Fruit fly (Drosophila melanogaster) whole organism, embryonic: ENCODE results near the gene Dh44.

ENCODE experiments used
- ATbp ChIP-seq: fragments of 200-800 bp; sonication (Bioruptor generic); optimal IDR thresholded peaks from 2 replicates; lab custom pipeline; 2017; ENCODE audit warnings: missing biosample characterization, mild to moderate bottlenecking, missing genetic modification characterization, missing genetic modification reagents
- Atf6 ChIP-seq: fragments of 200-800 bp; sonication (Bioruptor generic); IDR thresholded peaks from 2 replicates; pipeline ENCODE4 v1.3.6; 2022; ENCODE audit warnings: missing biosample characterization, missing genetic modification characterization
- CG10431 ChIP-seq: fragments of 200-800 bp; sonication (Bioruptor generic); optimal IDR thresholded peaks from 3 replicates; lab custom pipeline; 2018; ENCODE audit warnings: missing biosample characterization, mild to moderate bottlenecking, missing genetic modification characterization
- CG10565 ChIP-seq: fragments of 200-800 bp; sonication (Bioruptor generic); optimal IDR thresholded peaks from 3 replicates; lab custom pipeline; 2016; ENCODE audit warnings: missing biosample characterization, mild to moderate bottlenecking, missing genetic modification characterization
- CG11085 ChIP-seq: fragments of 200-800 bp; sonication (Bioruptor generic); IDR thresholded peaks from 2 replicates; pipeline ENCODE4 v1.3.6; 2022; ENCODE audit warnings: missing biosample characterization, missing genetic modification characterization
- CG11723 ChIP-seq: fragments of 200-800 bp; sonication (Bioruptor generic); optimal IDR thresholded peaks from 2 replicates; lab custom pipeline; 2017; ENCODE audit warnings: missing biosample characterization, mild to moderate bottlenecking, missing genetic modification characterization
- CG12236 ChIP-seq: fragments of 200-800 bp; sonication (Bioruptor generic); optimal IDR thresholded peaks from 2 replicates; lab custom pipeline; 2016; ENCODE audit warnings: missing biosample characterization, missing genetic modification characterization
- CG12744 ChIP-seq: fragments of 200-800 bp; sonication (Bioruptor generic); optimal IDR thresholded peaks from 2 replicates; lab custom pipeline; 2016; ENCODE audit warnings: missing biosample characterization, missing genetic modification characterization
- CG13624 ChIP-seq: fragments of 200-800 bp; sonication (Bioruptor generic); optimal IDR thresholded peaks from 2 replicates; lab custom pipeline; 2016; ENCODE audit warnings: missing biosample characterization, missing genetic modification characterization
- CG15479 ChIP-seq: fragments of 200-800 bp; sonication (Bioruptor generic); optimal IDR thresholded peaks from 3 replicates; lab custom pipeline; 2019; ENCODE audit warnings: missing biosample characterization, mild to moderate bottlenecking, missing genetic modification characterization, moderate library complexity
- CG15601 ChIP-seq: fragments of 200-800 bp; sonication (Bioruptor generic); optimal IDR thresholded peaks from 3 replicates; lab custom pipeline; 2019; ENCODE audit warnings: missing biosample characterization, mild to moderate bottlenecking, missing genetic modification characterization, moderate library complexity
- CG1792 ChIP-seq: fragments of 200-800 bp; sonication (Bioruptor generic); optimal IDR thresholded peaks from 2 replicates; lab custom pipeline; 2016; ENCODE audit warnings: missing biosample characterization, missing genetic modification characterization
- CG2202 ChIP-seq: fragments of 200-800 bp; sonication (Bioruptor generic); optimal IDR thresholded peaks from 2 replicates; lab custom pipeline; 2018; ENCODE audit warnings: missing biosample characterization, mild to moderate bottlenecking, missing genetic modification characterization
- CG2678 ChIP-seq: fragments of 200-800 bp; sonication (Bioruptor generic); optimal IDR thresholded peaks from 3 replicates; lab custom pipeline; 2019; ENCODE audit warnings: missing biosample characterization, mild to moderate bottlenecking, missing genetic modification characterization, moderate library complexity
- CG42726 ChIP-seq: fragments of 200-800 bp; sonication (Bioruptor generic); IDR thresholded peaks from 2 replicates; pipeline ENCODE4 v1.3.6; 2022; ENCODE audit warnings: missing biosample characterization, missing genetic modification characterization; ENCODE audit not compliant: partially characterized antibody
- CG4854 ChIP-seq: fragments of 200-800 bp; sonication (Bioruptor generic); optimal IDR thresholded peaks from 2 replicates; lab custom pipeline; 2016; ENCODE audit warnings: missing biosample characterization, missing genetic modification characterization, inconsistent platforms
- CG5953 ChIP-seq: fragments of 200-800 bp; sonication (Bioruptor generic); IDR thresholded peaks from 2 replicates; pipeline ENCODE4 v1.3.6; 2022; ENCODE audit warnings: missing biosample characterization, missing genetic modification characterization
- CG6272 ChIP-seq: fragments of 200-800 bp; sonication (Bioruptor generic); IDR thresholded peaks from 2 replicates; pipeline ENCODE4 v1.3.6; 2022; ENCODE audit warnings: missing biosample characterization, missing genetic modification characterization
- CG8281 ChIP-seq: fragments of 200-800 bp; sonication (Bioruptor generic); optimal IDR thresholded peaks from 2 replicates; lab custom pipeline; 2018; ENCODE audit warnings: missing biosample characterization, mild to moderate bottlenecking, missing genetic modification characterization, moderate library complexity
- CG8924 ChIP-seq: fragments of 200-800 bp; optimal IDR thresholded peaks from 3 replicates; lab custom pipeline; 2019; ENCODE audit warnings: missing biosample characterization, mild to moderate bottlenecking, missing genetic modification characterization, moderate library complexity
- CkIIα-i1 ChIP-seq: fragments of 200-800 bp; sonication (Bioruptor generic); IDR thresholded peaks from 2 replicates; pipeline ENCODE4 v1.3.6; 2022; ENCODE audit warnings: missing biosample characterization, missing genetic modification characterization
- D19A ChIP-seq: fragments of 200-800 bp; optimal IDR thresholded peaks from 3 replicates; lab custom pipeline; 2019; ENCODE audit warnings: missing biosample characterization, mild to moderate bottlenecking, missing genetic modification characterization, moderate library complexity
- Dref ChIP-seq: fragments of 200-800 bp; sonication (Bioruptor generic); IDR thresholded peaks from 2 replicates; pipeline ENCODE4 v1.3.6; 2022; ENCODE audit warnings: missing biosample characterization, missing genetic modification characterization
- E2f1 ChIP-seq: fragments of 200-800 bp; sonication (Bioruptor generic); IDR thresholded peaks from 2 replicates; pipeline ENCODE4 v1.3.6; 2022; ENCODE audit warnings: missing biosample characterization, missing genetic modification characterization
- Gsc ChIP-seq: fragments of 200-800 bp; sonication (Bioruptor generic); IDR thresholded peaks from 2 replicates; pipeline ENCODE4 v1.3.6; 2022; ENCODE audit warnings: missing biosample characterization, missing genetic modification characterization
- H15 ChIP-seq: fragments of 200-800 bp; sonication (Bioruptor generic); IDR thresholded peaks from 3 replicates; pipeline ENCODE4 v1.3.6; 2022; ENCODE audit warnings: missing biosample characterization, missing genetic modification characterization
- HLH54F ChIP-seq: fragments of 200-800 bp; sonication (Bioruptor generic); optimal IDR thresholded peaks from 3 replicates; lab custom pipeline; 2016; ENCODE audit warnings: missing biosample characterization, missing genetic modification characterization
- Lhr ChIP-seq: fragments of 200-800 bp; sonication (Bioruptor generic); optimal IDR thresholded peaks from 3 replicates; lab custom pipeline; 2017; ENCODE audit warnings: mild to moderate bottlenecking, missing biosample characterization, missing genetic modification reagents, missing genetic modification characterization
- Lpt ChIP-seq: fragments of >200 bp; optimal IDR thresholded peaks from 2 replicates; lab custom pipeline; 2018; ENCODE audit warnings: missing biosample characterization, missing genetic modification characterization
- NC2α ChIP-seq: fragments of 200-800 bp; sonication (Bioruptor generic); optimal IDR thresholded peaks from 2 replicates; lab custom pipeline; 2016; ENCODE audit warnings: missing biosample characterization, missing genetic modification characterization
- Nf-YC ChIP-seq: fragments of 200-800 bp; optimal IDR thresholded peaks from 3 replicates; lab custom pipeline; 2019; ENCODE audit warnings: missing biosample characterization, mild to moderate bottlenecking, missing genetic modification characterization, moderate library complexity
- Sry-β ChIP-seq: fragments of 200-800 bp; sonication (Bioruptor generic); optimal IDR thresholded peaks from 2 replicates; lab custom pipeline; 2018; ENCODE audit warnings: missing biosample characterization, mild to moderate bottlenecking, missing genetic modification characterization, moderate library complexity
- TFAM ChIP-seq: fragments of 200-800 bp; sonication (Bioruptor generic); optimal IDR thresholded peaks from 2 replicates; lab custom pipeline; 2017; ENCODE audit warnings: missing biosample characterization, missing genetic modification characterization, inconsistent platforms
- abd-A ChIP-seq: fragments of 200-800 bp; sonication (Bioruptor generic); optimal IDR thresholded peaks from 3 replicates; lab custom pipeline; 2019; ENCODE audit warnings: missing biosample characterization, mild to moderate bottlenecking, missing genetic modification characterization, moderate library complexity
- ara ChIP-seq: fragments of 200-800 bp; sonication (Bioruptor generic); IDR thresholded peaks from 2 replicates; pipeline ENCODE4 v1.3.6; 2022; ENCODE audit warnings: missing biosample characterization, missing genetic modification characterization
- bsh ChIP-seq, 2 experiments: fragments of 200-800 bp; sonication (Bioruptor generic); optimal IDR thresholded peaks; 2 replicates each; lab custom pipeline; 2017 to 2018; ENCODE audit warnings: mild to moderate bottlenecking in 2 of 2, missing biosample characterization in 2 of 2, missing genetic modification characterization in 2 of 2, moderate library complexity in 1 of 2
- dimm ChIP-seq: fragments of 200-800 bp; sonication (Bioruptor generic); IDR thresholded peaks from 2 replicates; pipeline ENCODE4 v1.3.6; 2022; ENCODE audit warnings: missing biosample characterization, missing genetic modification characterization
- ftz-f1 ChIP-seq: fragments of 200-800 bp; sonication (Bioruptor generic); optimal IDR thresholded peaks from 2 replicates; lab custom pipeline; 2016; ENCODE audit warnings: missing biosample characterization, missing genetic modification characterization
- hbn ChIP-seq: fragments of 200-800 bp; sonication (Bioruptor generic); IDR thresholded peaks from 2 replicates; pipeline ENCODE4 v1.3.6; 2022; ENCODE audit warnings: missing biosample characterization, missing genetic modification characterization; ENCODE audit not compliant: partially characterized antibody
- kni ChIP-seq: fragments of 200-800 bp; sonication (Bioruptor generic); optimal IDR thresholded peaks from 3 replicates; lab custom pipeline; 2017; ENCODE audit warnings: mild to moderate bottlenecking, missing biosample characterization, missing genetic modification reagents, missing genetic modification characterization
- lov ChIP-seq, 2 experiments: fragments of 200-800 bp in 1 of 2; fragments of >200 bp in 1 of 2; sonication (Bioruptor generic) in 1 of 2; IDR thresholded peaks in 1 of 2; optimal IDR thresholded peaks in 1 of 2; 2 replicates in 1 of 2; 3 replicates in 1 of 2; pipeline versions ENCODE4 v1.3.6 to Lab custom; 2017 to 2022; ENCODE audit warnings: missing biosample characterization in 1 of 2, missing genetic modification characterization in 1 of 2
- oc ChIP-seq: fragments of 200-800 bp; sonication (Bioruptor generic); optimal IDR thresholded peaks from 2 replicates; lab custom pipeline; 2018; ENCODE audit warnings: missing biosample characterization, mild to moderate bottlenecking, missing genetic modification characterization, moderate library complexity
- onecut ChIP-seq: fragments of 200-800 bp; sonication (Bioruptor generic); IDR thresholded peaks from 2 replicates; pipeline ENCODE4 v1.3.6; 2022; ENCODE audit warnings: missing biosample characterization, missing genetic modification characterization
- pzg ChIP-seq: fragments of 200-800 bp; sonication (Bioruptor generic); optimal IDR thresholded peaks from 3 replicates; lab custom pipeline; 2018; ENCODE audit warnings: missing biosample characterization, mild to moderate bottlenecking, missing genetic modification characterization, moderate library complexity
- sqz ChIP-seq: fragments of 200-800 bp; sonication (Bioruptor generic); optimal IDR thresholded peaks from 3 replicates; lab custom pipeline; 2018; ENCODE audit warnings: missing biosample characterization, mild to moderate bottlenecking, missing genetic modification characterization
- unc-4 ChIP-seq: fragments of 200-800 bp; sonication (Bioruptor generic); IDR thresholded peaks from 2 replicates; pipeline ENCODE4 v1.3.6; 2022; ENCODE audit warnings: missing biosample characterization, missing genetic modification characterization; ENCODE audit not compliant: partially characterized antibody
- unpg ChIP-seq: fragments of 200-800 bp; sonication (Bioruptor generic); optimal IDR thresholded peaks from 3 replicates; lab custom pipeline; 2018; ENCODE audit warnings: missing biosample characterization, mild to moderate bottlenecking, missing genetic modification characterization, moderate library complexity
- zfh2 ChIP-seq: fragments of 200-800 bp; sonication (Bioruptor generic); optimal IDR thresholded peaks from 2 replicates; lab custom pipeline; 2016; ENCODE audit warnings: missing biosample characterization, missing genetic modification characterization

Gene Dh44

DNA sequence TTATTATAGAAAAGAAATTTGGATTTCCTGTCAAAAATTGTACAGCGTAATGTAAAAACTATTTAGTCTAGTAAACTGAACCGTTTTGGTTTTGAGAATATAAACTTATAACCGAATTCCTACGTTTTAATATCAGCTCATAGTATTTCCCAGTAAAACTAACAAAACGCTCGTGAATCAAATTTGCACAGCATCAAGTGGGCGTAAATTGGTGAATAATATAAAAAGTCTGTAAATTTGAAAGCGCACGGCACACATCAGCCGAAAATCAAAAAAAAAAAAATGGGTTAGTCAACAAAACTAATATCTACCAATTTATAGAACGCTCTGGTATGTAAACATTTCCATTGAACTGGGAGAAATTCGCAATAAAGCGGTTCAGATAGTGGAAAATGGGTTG lies at the start of gene Dh44:
Dh44 (plus strand) TSS at position 301 of the 400 bp plus-strand sequence.
- TF ChIP-seq CG42726 (GFP tag; lab: Robert Waterston, UW) = peak; percentile 7; the same call in 1 of the 2 replicates
- TF ChIP-seq ftz-f1 = no peak

DNA sequence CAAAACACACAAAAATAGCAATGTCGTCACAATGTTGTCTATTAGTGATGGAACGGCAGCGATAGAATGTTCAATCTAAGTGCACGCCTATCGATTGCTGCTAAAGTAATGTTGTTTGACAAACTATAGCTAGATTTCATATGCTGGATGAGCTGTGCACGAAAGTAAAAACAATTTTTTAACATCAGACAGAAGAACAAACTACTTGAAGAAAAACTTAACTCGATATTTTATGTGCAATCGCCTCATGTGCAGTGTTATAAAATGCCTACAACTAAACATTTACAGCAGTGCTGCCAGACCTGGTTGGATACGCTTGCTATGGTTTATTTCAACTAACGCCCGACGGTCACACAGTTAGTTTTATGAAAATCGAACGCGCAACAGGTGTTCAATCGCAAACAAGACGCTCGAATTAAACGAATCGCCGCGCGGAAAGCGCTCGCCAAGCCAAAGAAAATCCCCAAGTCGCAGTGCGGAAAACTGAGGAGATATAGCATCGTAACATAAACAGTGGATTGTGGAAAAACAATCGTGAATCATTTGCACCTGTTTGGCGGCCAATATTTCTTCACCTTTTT lies 46.9 kb upstream of the Dh44 start, which contains the start of the genes bocks and CG8312:
bocks (minus strand) TSS at position 51 of the 581 bp plus-strand sequence.
CG8312 (plus strand) TSS at position 358 of the 581 bp plus-strand sequence.
- TF ChIP-seq unpg (no peak), kni (GFP tag; lab: Kevin White, UChicago) (no peak), Nf-YC (tag; lab: Kevin White, UChicago) (peak; percentile 61), HLH54F (GFP tag; lab: Kevin White, UChicago) (peak; percentile 72), Lhr (GFP tag; lab: Kevin White, UChicago) (peak; percentile 92), E2f1 (GFP tag; lab: Robert Waterston, UW) (no peak), hbn (no peak), CG13624 (GFP tag; lab: Kevin White, UChicago) (peak; percentile 79), oc (tag; lab: Kevin White, UChicago) (no peak), CG11085 (GFP tag; lab: Robert Waterston, UW) (no peak), Atf6 (GFP tag; lab: Robert Waterston, UW) (no peak), onecut (peak; percentile 74), CG2202 (tag; lab: Kevin White, UChicago) (no peak), NC2α (GFP tag; lab: Kevin White, UChicago) (no peak), sqz (GFP tag; lab: Kevin White, UChicago) (no peak), bsh (GFP tag; optimal IDR thresholded peaks at IDR 0.05; lab: Kevin White, UChicago) (no peak), CG15479 (peak; percentile 83), Sry-β (peak; percentile 30), CG12236 (no peak), CG10431 (GFP tag; lab: Kevin White, UChicago) (no peak), CG12744 (GFP tag; lab: Kevin White, UChicago) (no peak), dimm (GFP tag; lab: Robert Waterston, UW) (no peak), unc-4 (GFP tag; lab: Robert Waterston, UW) (no peak), CG2678 (peak; percentile 22), Gsc (GFP tag; lab: Robert Waterston, UW) (no peak), TFAM (GFP tag; lab: Kevin White, UChicago) (no peak), CG6272 (GFP tag; lab: Robert Waterston, UW) (no peak), CG5953 (no peak), ATbp (GFP tag; lab: Kevin White, UChicago) (no peak), CG10565 (GFP tag; lab: Kevin White, UChicago) (no peak), H15 (GFP tag; lab: Robert Waterston, UW) (no peak), lov (optimal IDR thresholded peaks at IDR 0.05; lab: Kevin White, UChicago) (no peak), lov (GFP tag; IDR thresholded peaks at IDR 0.05; lab: Robert Waterston, UW) (no peak), Lpt (GFP tag; lab: Kevin White, UChicago) (no peak), CG1792 (GFP tag; lab: Kevin White, UChicago) (peak; percentile 44), CkIIα-i1 (GFP tag; lab: Robert Waterston, UW) (no peak), pzg (GFP tag; lab: Kevin White, UChicago) (peak; percentile 99), ara (GFP tag; lab: Robert Waterston, UW) (no peak), D19A (tag; lab: Kevin White, UChicago) (no peak), CG8924 (tag; lab: Kevin White, UChicago) (peak; percentile 50), CG8281 (tag; lab: Kevin White, UChicago) (no peak), CG4854 (GFP tag; lab: Kevin White, UChicago) (peak; percentile 3), CG15601 (tag; lab: Kevin White, UChicago) (peak; percentile 82), Dref (no peak), abd-A (tag; lab: Kevin White, UChicago) (no peak), zfh2 (GFP tag; lab: Kevin White, UChicago) (peak; percentile 78), CG11723 (GFP tag; lab: Kevin White, UChicago) (no peak)
